Comparison of ENCODE assay signal across 4 fruit fly cellular contexts in the genomic region with DNA sequence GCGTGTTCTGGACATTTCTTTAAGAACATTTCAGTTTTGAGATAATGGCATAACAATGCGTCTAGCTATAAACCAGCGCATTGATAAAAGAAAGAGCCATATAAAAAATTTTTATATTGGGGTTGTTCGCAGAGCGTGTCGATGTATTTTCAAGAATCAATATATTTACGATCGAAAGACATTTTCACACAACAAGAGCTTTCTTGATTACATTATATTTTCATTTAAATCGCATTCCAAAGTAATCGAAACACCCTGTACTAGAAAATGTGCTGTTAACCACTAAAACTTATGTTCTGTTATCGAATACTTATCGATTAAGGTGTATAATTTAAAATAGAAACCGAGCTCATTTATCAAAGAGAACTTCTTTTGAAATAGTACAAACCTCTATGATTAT.
A peak's percentile ranks its signal among the peaks of the same experiment; 100 is the strongest.
TF ChIP-seq lines count a peak whose summit lies in the region.

No protein-coding gene starts in this region.

TF ChIP-seq in whole organism, adult, 20 proteins besides CTCF, POLR2A, EP300 and RAD21 (continued from another document):
- TF ChIP-seq Mnt (GFP tag; optimal IDR thresholded peaks at IDR 0.05; lab: Kevin White, UChicago) = peak; percentile 26
- TF ChIP-seq CG12768 (GFP tag; optimal IDR thresholded peaks at IDR 0.05; lab: Kevin White, UChicago) = no peak
- TF ChIP-seq tj (GFP tag; optimal IDR thresholded peaks at IDR 0.05; lab: Kevin White, UChicago) = peak; percentile 4

TF ChIP-seq in whole organism, embryonic, 481 proteins besides CTCF, POLR2A, EP300 and RAD21 (continued from another document and continues in another):
- no peak for TF ChIP-seq Awh (GFP tag; IDR thresholded peaks at IDR 0.05; lab: Robert Waterston, UW)
- TF ChIP-seq CG10209 (GFP tag; optimal IDR thresholded peaks at IDR 0.05; lab: Kevin White, UChicago) = peak; percentile 35
- TF ChIP-seq CG11398 (GFP tag; optimal IDR thresholded peaks at IDR 0.05; lab: Kevin White, UChicago) = no peak
- peak; percentile 48 for TF ChIP-seq HLH54F (GFP tag; optimal IDR thresholded peaks at IDR 0.05; lab: Kevin White, UChicago)
- TF ChIP-seq az2 (GFP tag; optimal IDR thresholded peaks at IDR 0.05; lab: Kevin White, UChicago) = peak; percentile 31
- peak; percentile 62 for TF ChIP-seq CG17385 (GFP tag; optimal IDR thresholded peaks at IDR 0.05; lab: Kevin White, UChicago)
- TF ChIP-seq BEAF-32 (GFP tag; optimal IDR thresholded peaks at IDR 0.05; lab: Kevin White, UChicago) = no peak
- no peak for TF ChIP-seq CG11456 (GFP tag; IDR thresholded peaks at IDR 0.05; lab: Robert Waterston, UW)
- TF ChIP-seq HmgZ (tag; optimal IDR thresholded peaks at IDR 0.05; lab: Kevin White, UChicago) = peak; percentile 29
- TF ChIP-seq Atf6 (GFP tag; IDR thresholded peaks at IDR 0.05; lab: Robert Waterston, UW) = peak; percentile 44; the same call in 1 of the 2 replicates
- no peak for TF ChIP-seq HHEX (GFP tag; optimal IDR thresholded peaks at IDR 0.05; lab: Kevin White, UChicago)
- peak; percentile 21 for TF ChIP-seq Myb (GFP tag; optimal IDR thresholded peaks at IDR 0.05; lab: Kevin White, UChicago)
- peak; percentile 41; the same call in 1 of the 2 replicates for TF ChIP-seq seq (GFP tag; IDR thresholded peaks at IDR 0.05; lab: Robert Waterston, UW)
- TF ChIP-seq Six4 (GFP tag; optimal IDR thresholded peaks at IDR 0.05; lab: Kevin White, UChicago) = no peak
- TF ChIP-seq fru (optimal IDR thresholded peaks at IDR 0.05; lab: Kevin White, UChicago) = no peak
- TF ChIP-seq cg (GFP tag; optimal IDR thresholded peaks at IDR 0.05; lab: Kevin White, UChicago) = no peak
- TF ChIP-seq CoRest (tag; optimal IDR thresholded peaks at IDR 0.05; lab: Kevin White, UChicago) = peak; percentile 70
- TF ChIP-seq CG6683 (GFP tag; optimal IDR thresholded peaks at IDR 0.05; lab: Kevin White, UChicago) = no peak
- TF ChIP-seq salm (tag; optimal IDR thresholded peaks at IDR 0.05; lab: Kevin White, UChicago) = no peak
- no peak for TF ChIP-seq D19A (tag; optimal IDR thresholded peaks at IDR 0.05; lab: Kevin White, UChicago)
- peak; percentile 36 for TF ChIP-seq klu (GFP tag; IDR thresholded peaks at IDR 0.05; lab: Robert Waterston, UW)
- TF ChIP-seq pnt (GFP tag; optimal IDR thresholded peaks at IDR 0.05; lab: Kevin White, UChicago) = no peak
- TF ChIP-seq yki (optimal IDR thresholded peaks at IDR 0.05; lab: Kevin White, UChicago) = no peak
- TF ChIP-seq HLH3B (GFP tag; IDR thresholded peaks at IDR 0.05; lab: Robert Waterston, UW) = peak; percentile 25; the same call in 1 of the 2 replicates
- TF ChIP-seq D19B (GFP tag; optimal IDR thresholded peaks at IDR 0.05; lab: Kevin White, UChicago) = no peak
- no peak for TF ChIP-seq Oaz (GFP tag; IDR thresholded peaks at IDR 0.05; lab: Robert Waterston, UW)
- no peak for TF ChIP-seq Stat92E (GFP tag; optimal IDR thresholded peaks at IDR 0.05; lab: Kevin White, UChicago)
- no peak for TF ChIP-seq CG8944 (GFP tag; optimal IDR thresholded peaks at IDR 0.05; lab: Kevin White, UChicago)
- TF ChIP-seq NC2β (GFP tag; optimal IDR thresholded peaks at IDR 0.05; lab: Kevin White, UChicago) = peak; percentile 15
- TF ChIP-seq CG14667 (GFP tag; IDR thresholded peaks at IDR 0.05; lab: Robert Waterston, UW) = no peak
- TF ChIP-seq pho (GFP tag; optimal IDR thresholded peaks at IDR 0.05; lab: Kevin White, UChicago) = peak; percentile 8
- TF ChIP-seq CG12659 (GFP tag; optimal IDR thresholded peaks at IDR 0.05; lab: Kevin White, UChicago) = peak; percentile 59
- TF ChIP-seq onecut (GFP tag; IDR thresholded peaks at IDR 0.05; lab: Robert Waterston, UW) = peak; percentile 31; the same call in 1 of the 2 replicates
- no peak for TF ChIP-seq ssp (GFP tag; IDR thresholded peaks at IDR 0.05; lab: Robert Waterston, UW)
- no peak for TF ChIP-seq dm (GFP tag; optimal IDR thresholded peaks at IDR 0.05; lab: Kevin White, UChicago)
- peak; percentile 59 for TF ChIP-seq Dref (GFP tag; IDR thresholded peaks at IDR 0.05; lab: Robert Waterston, UW)
- no peak for TF ChIP-seq Usf (GFP tag; optimal IDR thresholded peaks at IDR 0.05; lab: Kevin White, UChicago)
- no peak for TF ChIP-seq scrt (GFP tag; optimal IDR thresholded peaks at IDR 0.05; lab: Kevin White, UChicago)
- TF ChIP-seq dpn (GFP tag; optimal IDR thresholded peaks at IDR 0.05; lab: Kevin White, UChicago) = peak; percentile 48 to 54
- TF ChIP-seq Hr78 (GFP tag; optimal IDR thresholded peaks at IDR 0.05; lab: Kevin White, UChicago) = no peak
- peak; percentile 19; the same call in 1 of the 2 replicates for TF ChIP-seq bbx (GFP tag; IDR thresholded peaks at IDR 0.05; lab: Robert Waterston, UW; ENCODE audit: partially characterized antibody)
- peak; percentile 72 for TF ChIP-seq CG13424 (tag; optimal IDR thresholded peaks at IDR 0.05; lab: Kevin White, UChicago)

TF ChIP-seq in whole organism, prepupa, 60 proteins besides CTCF, POLR2A, EP300 and RAD21 (continued from another document):
- TF ChIP-seq Eip75B (GFP tag; optimal IDR thresholded peaks at IDR 0.05; lab: Kevin White, UChicago) (peak; percentile 51), Blimp-1 (GFP tag; optimal IDR thresholded peaks at IDR 0.05; lab: Kevin White, UChicago) (no peak), Hr39 (GFP tag; optimal IDR thresholded peaks at IDR 0.05; lab: Kevin White, UChicago) (peak; percentile 25), Sox15 (GFP tag; optimal IDR thresholded peaks at IDR 0.05; lab: Kevin White, UChicago) (peak; percentile 25), dsx (GFP tag; optimal IDR thresholded peaks at IDR 0.05; lab: Kevin White, UChicago; ENCODE audit: poor library complexity, severe bottlenecking) (peak; percentile 21), Lpt (GFP tag; optimal IDR thresholded peaks at IDR 0.05; lab: Kevin White, UChicago) (no peak), OdsH (GFP tag; optimal IDR thresholded peaks at IDR 0.05; lab: Kevin White, UChicago) (peak; percentile 55), Ets96B (tag; optimal IDR thresholded peaks at IDR 0.05; lab: Kevin White, UChicago) (peak; percentile 5), Ets21C (GFP tag; optimal IDR thresholded peaks at IDR 0.05; lab: Kevin White, UChicago) (peak; percentile 43), pdm3 (GFP tag; optimal IDR thresholded peaks at IDR 0.05; lab: Kevin White, UChicago) (peak; percentile 63), svp (GFP tag; lab: Kevin White, UChicago) (peak; percentile 79), CG6854 (GFP tag; optimal IDR thresholded peaks at IDR 0.05; lab: Kevin White, UChicago) (no peak), CG6792 (GFP tag; optimal IDR thresholded peaks at IDR 0.05; lab: Kevin White, UChicago) (peak; percentile 18), Hr38 (GFP tag; optimal IDR thresholded peaks at IDR 0.05; lab: Kevin White, UChicago) (no peak), CG8119 (GFP tag; IDR thresholded peaks at IDR 0.05; lab: Robert Waterston, UW) (no peak; the same call in 1 of the 3 replicates), CG11902 (GFP tag; optimal IDR thresholded peaks at IDR 0.05; lab: Kevin White, UChicago) (peak; percentile 18), CG34406 (GFP tag; optimal IDR thresholded peaks at IDR 0.05; lab: Kevin White, UChicago) (no peak), dac (GFP tag; optimal IDR thresholded peaks at IDR 0.05; lab: Kevin White, UChicago) (no peak), spab (GFP tag; optimal IDR thresholded peaks at IDR 0.05; lab: Kevin White, UChicago) (no peak), Smox (GFP tag; optimal IDR thresholded peaks at IDR 0.05; lab: Kevin White, UChicago) (peak; percentile 43), Hr4 (GFP tag; optimal IDR thresholded peaks at IDR 0.05; lab: Kevin White, UChicago) (peak; percentile 62), Sox102F (GFP tag; optimal IDR thresholded peaks at IDR 0.05; lab: Kevin White, UChicago) (peak; percentile 37), CG6163 (GFP tag; IDR thresholded peaks at IDR 0.05; lab: Robert Waterston, UW) (no peak), CG8632 (GFP tag; optimal IDR thresholded peaks at IDR 0.05; lab: Kevin White, UChicago) (peak; percentile 10), net (GFP tag; optimal IDR thresholded peaks at IDR 0.05; lab: Kevin White, UChicago) (peak; percentile 26)

TF ChIP-seq in whole organism, wandering third instar larva, 38 proteins besides CTCF, POLR2A, EP300 and RAD21 (continued from another document):
- TF ChIP-seq usp (GFP tag; optimal IDR thresholded peaks at IDR 0.05; lab: Kevin White, UChicago) (no peak), fru (GFP tag; optimal IDR thresholded peaks at IDR 0.05; lab: Kevin White, UChicago) (peak; percentile 8), jim (GFP tag; optimal IDR thresholded peaks at IDR 0.05; lab: Kevin White, UChicago) (no peak), N (GFP tag; optimal IDR thresholded peaks at IDR 0.05; lab: Kevin White, UChicago) (no peak), Sp1 (GFP tag; optimal IDR thresholded peaks at IDR 0.05; lab: Kevin White, UChicago) (no peak), Rel (GFP tag; optimal IDR thresholded peaks at IDR 0.05; lab: Kevin White, UChicago) (no peak), Rel (tag; optimal IDR thresholded peaks at IDR 0.05; lab: Kevin White, UChicago) (no peak), br (GFP tag; optimal IDR thresholded peaks at IDR 0.05; lab: Kevin White, UChicago) (peak; percentile 6), Hr83 (GFP tag; optimal IDR thresholded peaks at IDR 0.05; lab: Kevin White, UChicago; ENCODE audit: poor library complexity, severe bottlenecking) (no peak), tai (GFP tag; optimal IDR thresholded peaks at IDR 0.05; lab: Kevin White, UChicago) (no peak), h (GFP tag; optimal IDR thresholded peaks at IDR 0.05; lab: Kevin White, UChicago) (peak; percentile 22), Jra (GFP tag; optimal IDR thresholded peaks at IDR 0.05; lab: Kevin White, UChicago) (no peak), OdsH (GFP tag; optimal IDR thresholded peaks at IDR 0.05; lab: Kevin White, UChicago) (peak; percentile 1), dmrt93B (GFP tag; optimal IDR thresholded peaks at IDR 0.05; lab: Kevin White, UChicago) (no peak), Dif (GFP tag; optimal IDR thresholded peaks at IDR 0.05; lab: Kevin White, UChicago; ENCODE audit: partially characterized antibody) (no peak)
TF ChIP-seq in whole organism, wandering third instar larva: peak in this region for 8.
